Worm (Caenorhabditis elegans): ENCODE data around the gene F26G5.1.

- TF ChIP-seq tab-1 (GFP tag; IDR thresholded peaks at IDR 0.05) (no peak), T22C8.4 (GFP tag; IDR thresholded peaks at IDR 0.05) (no peak), klf-2 (GFP tag; conservative IDR thresholded peaks at IDR 0.05) (no peak)
Observed at ce11 chrV:5023355-5023754, 48.1 kb downstream of the F26G5.1 start.

Measured in whole organism, midembryonic.